Worm (Caenorhabditis elegans) whole organism, L1 larva: Measurements from ENCODE around the gene R05G6.4.

Experiments used
- C16A3.4 ChIP-seq: fragments of 150-350 bp; optimal IDR thresholded peaks from 2 replicates; lab custom pipeline; 2014; ENCODE audit warnings: missing biosample characterization, missing genetic modification characterization
- ama-1 ChIP-seq: fragments of 150-350 bp; optimal IDR thresholded peaks from 2 replicates; lab custom pipeline; 2014
- ceh-63 ChIP-seq: fragments of 200-800 bp; sonication (Bioruptor generic); optimal IDR thresholded peaks from 2 replicates; lab custom pipeline; 2018; ENCODE audit warnings: mild to moderate bottlenecking, missing genetic modification characterization, missing compliant biosample characterization
- ceh-82 ChIP-seq, 3 experiments: fragments of 150-350 bp in 1 of 3; sonication (generic microtip) in 2 of 3; optimal IDR thresholded peaks; 2 replicates each; lab custom pipeline; 2014 to 2017; ENCODE audit warnings: missing biosample characterization in 3 of 3, missing genetic modification characterization in 3 of 3
- ceh-88 ChIP-seq: fragments of 200-800 bp; sonication (Bioruptor generic); IDR thresholded peaks from 2 replicates; pipeline ENCODE4 v1.3.6; 2022; ENCODE audit warnings: missing genetic modification characterization, missing compliant biosample characterization
- dsc-1 ChIP-seq: sonication (generic microtip); optimal IDR thresholded peaks from 2 replicates; lab custom pipeline; 2016; ENCODE audit warnings: mild to moderate bottlenecking, missing genetic modification characterization, missing compliant biosample characterization
- efl-1 ChIP-seq, 4 experiments: fragments of 150-350 bp; optimal IDR thresholded peaks in 3 of 4; peaks in 1 of 4; 1 replicate in 1 of 4; 2 replicates in 3 of 4; lab custom pipeline; 2014; ENCODE audit warnings: missing biosample characterization in 2 of 4, missing genetic modification characterization in 2 of 4, missing genetic modification reagents in 2 of 4
- efl-3 ChIP-seq: fragments of 200-800 bp; sonication (Bioruptor generic); optimal IDR thresholded peaks from 2 replicates; lab custom pipeline; 2018; ENCODE audit warnings: mild to moderate bottlenecking, missing genetic modification characterization, missing compliant biosample characterization
- egl-13 ChIP-seq: sonication (generic microtip); optimal IDR thresholded peaks from 2 replicates; lab custom pipeline; 2016; ENCODE audit warnings: missing genotype, missing genetic modification reagents, missing genetic modification characterization, missing compliant biosample characterization
- elt-2 ChIP-seq: sonication (generic microtip); optimal IDR thresholded peaks from 2 replicates; lab custom pipeline; 2016; ENCODE audit warnings: missing genetic modification characterization, mild to moderate bottlenecking, inconsistent platforms, missing compliant biosample characterization, missing genetic modification reagents
- fkh-10 ChIP-seq: sonication (generic microtip); optimal IDR thresholded peaks from 2 replicates; lab custom pipeline; 2017; ENCODE audit warnings: missing biosample characterization, missing genetic modification reagents, missing genetic modification characterization
- fkh-4 ChIP-seq: sonication (generic microtip); optimal IDR thresholded peaks from 2 replicates; lab custom pipeline; 2016; ENCODE audit warnings: missing compliant biosample characterization, missing genetic modification characterization, borderline replicate concordance
- grh-1 ChIP-seq: fragments of 200-800 bp; sonication (Bioruptor generic); IDR thresholded peaks from 2 replicates; pipeline ENCODE4 v1.3.6; 2022; ENCODE audit warnings: missing genetic modification reagents, missing genetic modification characterization, missing compliant biosample characterization
- hlh-4 ChIP-seq: sonication (generic microtip); optimal IDR thresholded peaks from 2 replicates; lab custom pipeline; 2016; ENCODE audit warnings: mild to moderate bottlenecking, missing genetic modification characterization, missing compliant biosample characterization
- irx-1 ChIP-seq: sonication (generic microtip); optimal IDR thresholded peaks from 2 replicates; lab custom pipeline; 2016; ENCODE audit warnings: missing genetic modification characterization, missing compliant biosample characterization
- jun-1 ChIP-seq: fragments of 150-350 bp; optimal IDR thresholded peaks from 2 replicates; lab custom pipeline; 2014; ENCODE audit warnings: missing biosample characterization, missing genetic modification reagents, missing genetic modification characterization
- mab-9 ChIP-seq: fragments of 200-800 bp; sonication (Bioruptor generic); IDR thresholded peaks from 2 replicates; pipeline ENCODE4 v1.3.6; 2022; ENCODE audit warnings: missing genetic modification reagents, missing genetic modification characterization, missing compliant biosample characterization
- mdl-1 ChIP-seq, 2 experiments: fragments of 150-350 bp; optimal IDR thresholded peaks; 2 replicates each; lab custom pipeline; 2014 to 2017; ENCODE audit warnings: missing biosample characterization in 2 of 2, missing genetic modification characterization in 2 of 2, inconsistent platforms in 1 of 2
- nhr-11 ChIP-seq: fragments of 150-350 bp; optimal IDR thresholded peaks from 2 replicates; lab custom pipeline; 2014; ENCODE audit warnings: missing biosample characterization, missing genetic modification characterization
- nhr-20 ChIP-seq: sonication (generic microtip); optimal IDR thresholded peaks from 2 replicates; lab custom pipeline; 2016; ENCODE audit warnings: mild to moderate bottlenecking, missing genetic modification characterization, missing compliant biosample characterization
- nhr-47 ChIP-seq: sonication (generic microtip); optimal IDR thresholded peaks from 2 replicates; lab custom pipeline; 2016; ENCODE audit warnings: mild to moderate bottlenecking, missing genetic modification characterization, moderate library complexity, missing compliant biosample characterization
- nhr-71 ChIP-seq: sonication (generic microtip); optimal IDR thresholded peaks from 2 replicates; lab custom pipeline; 2016; ENCODE audit warnings: mild to moderate bottlenecking, missing genetic modification characterization, moderate library complexity, missing compliant biosample characterization
- nhr-77 ChIP-seq: fragments of 150-350 bp; optimal IDR thresholded peaks from 2 replicates; lab custom pipeline; 2014; ENCODE audit warnings: missing biosample characterization, missing genetic modification characterization
- nhr-85 ChIP-seq: sonication (generic microtip); peaks from one replicate; lab custom pipeline; 2016; ENCODE audit warnings: missing genetic modification characterization, inconsistent platforms, missing compliant biosample characterization
- nhr-90 ChIP-seq: sonication (generic microtip); optimal IDR thresholded peaks from 2 replicates; lab custom pipeline; 2016; ENCODE audit warnings: mild to moderate bottlenecking, missing genetic modification characterization, missing compliant biosample characterization; ENCODE audit not compliant: poor library complexity
- pax-3 ChIP-seq: fragments of 200-800 bp; sonication (Bioruptor generic); optimal IDR thresholded peaks from 2 replicates; lab custom pipeline; 2018; ENCODE audit warnings: mild to moderate bottlenecking, missing genetic modification characterization, moderate library complexity, missing compliant biosample characterization
- pqm-1 ChIP-seq: sonication (generic microtip); optimal IDR thresholded peaks from 3 replicates; lab custom pipeline; 2017; ENCODE audit warnings: missing biosample characterization, missing genetic modification characterization
- rnt-1 ChIP-seq: sonication (generic microtip); optimal IDR thresholded peaks from 2 replicates; lab custom pipeline; 2016; ENCODE audit warnings: mild to moderate bottlenecking, missing genetic modification characterization, moderate library complexity, missing compliant biosample characterization
- snpc-4 ChIP-seq: fragments of 150-350 bp; optimal IDR thresholded peaks from 2 replicates; lab custom pipeline; 2014; ENCODE audit warnings: missing biosample characterization, missing genetic modification characterization
- sox-4 ChIP-seq: sonication (generic microtip); optimal IDR thresholded peaks from 2 replicates; lab custom pipeline; 2016; ENCODE audit warnings: missing genetic modification characterization, missing compliant biosample characterization
- tbx-2 ChIP-seq: sonication (generic microtip); optimal IDR thresholded peaks from 2 replicates; lab custom pipeline; 2016; ENCODE audit warnings: missing genetic modification characterization, missing compliant biosample characterization
- unc-130 ChIP-seq: fragments of 150-350 bp; optimal IDR thresholded peaks from 2 replicates; lab custom pipeline; 2017; ENCODE audit warnings: missing biosample characterization, missing genetic modification characterization, inconsistent platforms
- unc-86 ChIP-seq: sonication (generic microtip); optimal IDR thresholded peaks from 2 replicates; lab custom pipeline; 2016; ENCODE audit warnings: missing genetic modification characterization, missing compliant biosample characterization
- unc-98 ChIP-seq: fragments of 200-800 bp; sonication (Bioruptor generic); IDR thresholded peaks from 2 replicates; pipeline ENCODE4 v1.3.6; 2022; ENCODE audit warnings: missing genetic modification characterization, missing compliant biosample characterization
- zag-1 ChIP-seq: fragments of 150-350 bp; optimal IDR thresholded peaks from 2 replicates; lab custom pipeline; 2014; ENCODE audit warnings: missing biosample characterization, missing genetic modification characterization
- ztf-4 ChIP-seq: fragments of 150-350 bp; optimal IDR thresholded peaks from 2 replicates; lab custom pipeline; 2014; ENCODE audit warnings: missing biosample characterization, missing genetic modification characterization

R05G6.4 gene

ce11 chrIV:7487554-7488456 lies 25.2 kb upstream of the R05G6.4 start, which contains the start of the genes his-60 and his-59 (continued):
- TF ChIP-seq nhr-71 (tag; lab: Kevin White, UChicago) (peak; percentile 57), pax-3 (tag; lab: Kevin White, UChicago) (no peak), egl-13 (no peak)

ce11 chrIV:7488457-7488783 lies 24.6 kb upstream of the R05G6.4 start:
- TF ChIP-seq mdl-1 (tag; optimal IDR thresholded peaks at IDR 0.05; lab: Kevin White, UChicago) (no peak), hlh-4 (tag; lab: Kevin White, UChicago) (no peak), fkh-4 (tag; lab: Kevin White, UChicago) (no peak), jun-1 (tag; lab: Kevin White, UChicago) (no peak), sox-4 (tag; lab: Kevin White, UChicago) (no peak), irx-1 (tag; lab: Kevin White, UChicago) (no peak), unc-130 (tag; lab: Kevin White, UChicago) (no peak), nhr-90 (tag; lab: Kevin White, UChicago) (no peak), efl-3 (GFP tag; lab: Kevin White, UChicago) (no peak), ama-1 (lab: Kevin White, UChicago) (no peak), mab-9 (GFP tag; lab: Robert Waterston, UW) (no peak), ceh-88 (GFP tag; lab: Robert Waterston, UW) (no peak), nhr-71 (tag; lab: Kevin White, UChicago) (no peak), grh-1 (GFP tag; lab: Robert Waterston, UW) (no peak), ceh-82 (tag; optimal IDR thresholded peaks at IDR 0.05; lab: Kevin White, UChicago) (no peak), fkh-10 (GFP tag; lab: Kevin White, UChicago) (no peak), ztf-4 (tag; lab: Kevin White, UChicago) (no peak)

ce11 chrIV:7491464-7491863 lies 21.6 kb upstream of the R05G6.4 start, which contains the start of gene F55G1.1:
TSS of gene F55G1.1 (plus strand) at chrIV:7491764.
- TF ChIP-seq efl-1 (optimal IDR thresholded peaks at IDR 0.05; lab: Kevin White, UChicago), result no peak
- TF ChIP-seq efl-1 (GFP tag; optimal IDR thresholded peaks at IDR 0.05 in 1 of 2; lab: Kevin White, UChicago), result no peak
- no peak for TF ChIP-seq rnt-1 (tag; lab: Kevin White, UChicago)
- TF ChIP-seq mdl-1 (tag; optimal IDR thresholded peaks at IDR 0.05; lab: Kevin White, UChicago), result no peak
- no peak for TF ChIP-seq ama-1 (lab: Kevin White, UChicago)
- no peak for TF ChIP-seq nhr-20 (tag; lab: Kevin White, UChicago)
- TF ChIP-seq dsc-1 (tag; lab: Kevin White, UChicago), result no peak
- TF ChIP-seq sox-4 (tag; lab: Kevin White, UChicago), result no peak
- TF ChIP-seq jun-1 (tag; lab: Kevin White, UChicago), result no peak
- no peak for TF ChIP-seq unc-130 (tag; lab: Kevin White, UChicago)
- TF ChIP-seq nhr-47 (tag; lab: Kevin White, UChicago), result no peak

- TF ChIP-seq nhr-85 (tag; lab: Kevin White, UChicago) (no peak), elt-2 (tag; lab: Kevin White, UChicago) (peak; percentile 28), nhr-20 (tag; lab: Kevin White, UChicago) (peak; percentile 4)
- TF ChIP-seq, all 84 proteins: peak for 2
These were observed 15.8 kb upstream of the R05G6.4 start for ce11 chrIV:7497205-7497604.

ce11 chrIV:7497750-7498149 lies 15.3 kb upstream of the R05G6.4 start, which contains the start of gene egas-4:
TSS of gene egas-4 (minus strand) at chrIV:7497850.
- TF ChIP-seq mdl-1 (tag; optimal IDR thresholded peaks at IDR 0.05; lab: Kevin White, UChicago) (no peak), C16A3.4 (tag; lab: Kevin White, UChicago) (no peak), tbx-2 (no peak), zag-1 (tag; lab: Kevin White, UChicago) (no peak), unc-86 (tag; lab: Kevin White, UChicago) (no peak), nhr-90 (tag; lab: Kevin White, UChicago) (no peak), snpc-4 (tag; lab: Kevin White, UChicago) (no peak), unc-98 (GFP tag; lab: Robert Waterston, UW) (no peak), nhr-77 (tag; lab: Kevin White, UChicago) (no peak), nhr-11 (tag; lab: Kevin White, UChicago) (no peak), ceh-63 (GFP tag; lab: Kevin White, UChicago) (no peak), pqm-1 (tag; lab: Kevin White, UChicago) (no peak)
- TF ChIP-seq, all 84 proteins: peak for 0
